Worm (Caenorhabditis elegans): ENCODE data around the gene nhr-95.
"Not testable (repeated sequence)": the region's sequence is repeated elsewhere in the genome, so short reads cannot be mapped to it uniquely, and the experiment has no call there.

Gene nhr-95

ce11 chrV:19119260-19119659, 36.8 kb upstream of the nhr-95 start, which contains the start of gene Y39B6A.13 (continued):
- no peak for TF ChIP-seq nhr-237 (tag; optimal IDR thresholded peaks at IDR 0.05)
- no peak for TF ChIP-seq nhr-21 (tag; optimal IDR thresholded peaks at IDR 0.05)
- TF ChIP-seq dmd-4 (tag; optimal IDR thresholded peaks at IDR 0.05): no peak

ce11 chrV:19118312-19118711, 35.9 kb upstream of the nhr-95 start, which contains the start of gene pro-3:
Gene pro-3 (minus strand): TSS chrV:19118412.
- TF ChIP-seq blmp-1 (tag; optimal IDR thresholded peaks at IDR 0.05; ENCODE audit: insufficient read depth) (no peak), ceh-16 (tag; optimal IDR thresholded peaks at IDR 0.05) (no peak), mbf-1 (tag; optimal IDR thresholded peaks at IDR 0.05) (no peak), sma-3 (GFP tag; optimal IDR thresholded peaks at IDR 0.05) (no peak), gmeb-1 (tag; optimal IDR thresholded peaks at IDR 0.05) (no peak), snpc-4 (tag; optimal IDR thresholded peaks at IDR 0.05) (no peak), nhr-12 (tag; optimal IDR thresholded peaks at IDR 0.05) (no peak), ztf-1 (GFP tag; conservative IDR thresholded peaks at IDR 0.05) (no peak), fos-1 (tag; optimal IDR thresholded peaks at IDR 0.05) (no peak), nhr-77 (tag; optimal IDR thresholded peaks at IDR 0.05) (no peak), dmd-4 (tag; optimal IDR thresholded peaks at IDR 0.05) (no peak), R02D3.7 (tag; optimal IDR thresholded peaks at IDR 0.05) (no peak), unc-39 (tag; optimal IDR thresholded peaks at IDR 0.05) (no peak), lin-11 (tag; optimal IDR thresholded peaks at IDR 0.05) (no peak), Y55F3AM.14 (GFP tag; optimal IDR thresholded peaks at IDR 0.05) (no peak), F13H6.1 (tag; optimal IDR thresholded peaks at IDR 0.05) (no peak), nhr-237 (tag; optimal IDR thresholded peaks at IDR 0.05) (no peak)

ce11 chrV:19116872-19117372, 34.5 kb upstream of the nhr-95 start:
- TF ChIP-seq lin-11 (tag; optimal IDR thresholded peaks at IDR 0.05): no peak

- TF ChIP-seq R02D3.7 (tag; optimal IDR thresholded peaks at IDR 0.05): no peak
- no peak for TF ChIP-seq blmp-1 (tag; optimal IDR thresholded peaks at IDR 0.05; ENCODE audit: insufficient read depth)
- no peak for TF ChIP-seq sem-4 (tag; optimal IDR thresholded peaks at IDR 0.05)
- no peak for TF ChIP-seq ceh-16 (tag; optimal IDR thresholded peaks at IDR 0.05)
- no peak for TF ChIP-seq ZK546.5 (tag; optimal IDR thresholded peaks at IDR 0.05)
- TF ChIP-seq unc-62 (GFP tag; optimal IDR thresholded peaks at IDR 0.05): no peak
- no peak for TF ChIP-seq lin-13 (GFP tag; optimal IDR thresholded peaks at IDR 0.05)
- no peak for TF ChIP-seq aly-2 (tag; optimal IDR thresholded peaks at IDR 0.05)
Observed at ce11 chrV:19107065-19107464, 24.6 kb upstream of the nhr-95 start.

- TF ChIP-seq sem-4, alr-1, mbf-1 (tag; optimal IDR thresholded peaks at IDR 0.05): not testable (repeated sequence)
Observed at ce11 chrV:19101589-19102201, 19.3 kb upstream of the nhr-95 start, which contains the start of gene zhp-4. Gene zhp-4 (minus strand): TSS chrV:19101786.

- TF ChIP-seq mbf-1 (tag; optimal IDR thresholded peaks at IDR 0.05) (no peak), ztf-4 (tag; optimal IDR thresholded peaks at IDR 0.05) (no peak), zag-1 (tag; optimal IDR thresholded peaks at IDR 0.05) (no peak), ceh-82 (tag; optimal IDR thresholded peaks at IDR 0.05) (no peak), aly-2 (tag; optimal IDR thresholded peaks at IDR 0.05) (no peak), unc-62 (GFP tag; optimal IDR thresholded peaks at IDR 0.05) (no peak), ztf-1 (GFP tag; conservative IDR thresholded peaks at IDR 0.05) (no peak), nhr-10 (tag; optimal IDR thresholded peaks at IDR 0.05) (no peak), lsy-2 (tag; optimal IDR thresholded peaks at IDR 0.05) (no peak), nhr-237 (tag; optimal IDR thresholded peaks at IDR 0.05) (no peak), F13H6.1 (tag; optimal IDR thresholded peaks at IDR 0.05) (no peak), dmd-4 (tag; optimal IDR thresholded peaks at IDR 0.05) (no peak), gmeb-1 (tag; optimal IDR thresholded peaks at IDR 0.05) (no peak), nhr-77 (tag; optimal IDR thresholded peaks at IDR 0.05) (no peak), nhr-21 (tag; optimal IDR thresholded peaks at IDR 0.05) (no peak), nhr-11 (tag; optimal IDR thresholded peaks at IDR 0.05) (no peak), lin-11 (tag; optimal IDR thresholded peaks at IDR 0.05) (no peak), fos-1 (tag; optimal IDR thresholded peaks at IDR 0.05) (no peak), ztf-11 (tag; optimal IDR thresholded peaks at IDR 0.05) (no peak)
Observed at ce11 chrV:19099504-19099903, 17.1 kb upstream of the nhr-95 start.

All from whole organism, L2 larva.